Worm (Caenorhabditis elegans) whole organism, mixed stage, embryonic: ENCODE results near the gene fbxa-62.

Experiments
- lin-13 ChIP-seq: fragments of 150-350 bp; optimal IDR thresholded peaks from 2 replicates; lab custom pipeline; 2014; ENCODE audit warnings: missing biosample characterization, missing genetic modification characterization
- nhr-76 ChIP-seq: sonication (generic microtip); optimal IDR thresholded peaks from 2 replicates; lab custom pipeline; 2017; ENCODE audit warnings: missing biosample characterization, missing genetic modification characterization
- snpc-4 ChIP-seq: fragments of 150-350 bp; optimal IDR thresholded peaks from 2 replicates; lab custom pipeline; 2014; ENCODE audit warnings: missing biosample characterization, missing genetic modification characterization
- unc-120 ChIP-seq: sonication (generic microtip); optimal IDR thresholded peaks from 2 replicates; lab custom pipeline; 2017; ENCODE audit warnings: missing genetic modification characterization, missing compliant biosample characterization; ENCODE audit not compliant: poor library complexity, severe bottlenecking
- unc-62 ChIP-seq: fragments of 150-350 bp; optimal IDR thresholded peaks from 2 replicates; lab custom pipeline; 2014; ENCODE audit warnings: missing biosample characterization, missing genetic modification reagents, missing genetic modification characterization

DNA sequence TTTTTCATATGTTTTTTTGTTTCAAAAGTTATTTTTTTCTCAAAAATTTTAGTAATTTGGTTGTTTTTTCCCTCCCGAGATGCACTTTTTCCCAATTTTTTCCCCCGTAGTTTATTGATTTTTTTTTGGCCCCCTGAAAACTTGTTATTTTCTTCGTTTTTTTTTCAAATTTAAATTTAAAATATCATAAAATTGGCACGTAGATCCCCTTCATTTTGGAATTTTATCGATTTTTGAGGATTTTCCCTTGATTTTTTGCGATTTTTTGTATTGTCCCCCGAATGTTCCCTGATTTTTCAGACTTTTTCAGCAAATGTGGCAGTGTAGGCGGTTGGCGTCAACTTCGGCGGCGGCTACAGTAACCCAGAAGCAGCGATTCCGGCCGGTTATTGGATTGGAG lies 29.8 kb upstream of the fbxa-62 start, which contains the start of gene C39B5.6:
- no peak for TF ChIP-seq lin-13 (tag; lab: Kevin White, UChicago)
- TF ChIP-seq nhr-76 (tag; lab: Kevin White, UChicago): no peak
- TF ChIP-seq unc-120: no peak
- no peak for TF ChIP-seq unc-62 (GFP tag; lab: Kevin White, UChicago)
- TF ChIP-seq snpc-4: no peak
